Fruit fly (Drosophila melanogaster): Measurements from ENCODE around the gene CG18745.

- no peak for TF ChIP-seq CG6765 (GFP tag; optimal IDR thresholded peaks at IDR 0.05)
- no peak for TF ChIP-seq CG11695 (GFP tag; IDR thresholded peaks at IDR 0.05)
These were observed 46.5 kb downstream of the CG18745 start, which contains the start of gene CG43254 for dm6 chr3R:7739463-7739862.
